Worm (Caenorhabditis elegans): ENCODE results near the gene F46B3.8.
A peak's percentile ranks its signal among the peaks of the same experiment; 100 is the strongest.

F46B3.8 gene

DNA sequence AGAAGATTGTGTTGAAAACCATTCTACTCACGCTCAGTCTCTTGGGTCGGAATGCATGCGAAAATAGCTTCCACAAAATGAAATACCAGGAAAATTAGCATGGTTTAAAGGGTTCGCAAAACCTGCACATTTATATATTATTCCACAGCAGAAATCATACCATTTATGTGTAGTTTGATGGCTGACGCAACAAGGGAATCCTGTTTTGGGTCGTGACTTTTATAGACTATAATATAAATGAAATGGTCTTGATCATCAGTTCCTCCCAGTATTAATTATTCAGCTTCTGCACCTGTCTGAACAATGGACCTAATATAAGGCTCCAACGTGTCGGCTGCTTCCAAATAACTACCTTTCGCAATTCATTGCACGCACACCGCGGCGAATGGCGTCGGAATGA lies at the start of gene F46B3.8:
Gene F46B3.8 (minus strand): TSS at position 101 of the 400 bp plus-strand sequence.
- TF ChIP-seq ama-1 (optimal IDR thresholded peaks at IDR 0.05) (no peak), C34F6.9 (tag; optimal IDR thresholded peaks at IDR 0.05) (no peak), zag-1 (tag; optimal IDR thresholded peaks at IDR 0.05) (no peak), egl-27 (tag; optimal IDR thresholded peaks at IDR 0.05) (no peak), aly-2 (tag; optimal IDR thresholded peaks at IDR 0.05) (no peak), nhr-6 (tag; optimal IDR thresholded peaks at IDR 0.05) (no peak)

DNA sequence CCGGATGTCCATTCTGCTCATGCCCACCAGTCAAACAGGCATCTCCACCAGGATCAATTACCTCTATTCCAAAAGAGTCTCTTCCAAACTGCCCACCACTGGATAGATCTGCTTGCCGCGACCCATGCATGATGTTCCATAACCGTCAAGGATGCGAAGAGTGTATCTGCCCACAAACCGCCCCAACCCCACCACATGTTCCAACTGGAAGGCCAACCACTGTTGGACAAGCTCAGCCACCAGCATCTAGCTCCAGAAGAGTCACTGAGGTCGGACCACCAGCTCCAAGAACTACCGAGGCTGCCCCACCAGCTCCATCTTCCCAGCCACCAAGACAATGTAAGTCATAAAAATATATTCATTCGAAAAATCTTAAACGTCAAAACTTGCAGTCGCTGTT lies 47.7 kb upstream of the F46B3.8 start:
- no peak for TF ChIP-seq mab-5 (tag; optimal IDR thresholded peaks at IDR 0.05)

DNA sequence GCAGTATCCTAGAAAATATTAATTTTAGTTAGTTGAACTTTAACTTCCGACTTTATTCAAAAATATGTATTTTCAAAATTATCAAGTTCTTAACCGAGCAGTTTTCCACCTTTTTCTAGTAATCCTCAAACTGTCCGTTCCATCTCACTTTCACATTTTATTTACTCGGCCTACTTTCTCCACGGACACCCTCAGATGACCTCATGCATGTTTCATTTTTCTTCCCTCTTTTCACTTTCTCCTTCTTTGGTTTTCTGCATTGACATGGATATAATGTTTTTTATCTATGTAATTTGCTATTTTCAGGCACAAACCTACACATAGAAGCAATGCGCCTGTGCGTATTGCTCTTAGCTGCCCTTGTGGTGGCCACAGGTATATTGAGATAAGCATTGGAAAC lies 43.9 kb upstream of the F46B3.8 start, which contains the start of gene mlt-11:
Gene mlt-11 (plus strand): TSS at position 301 of the 400 bp plus-strand sequence.
- TF ChIP-seq blmp-1 (tag; optimal IDR thresholded peaks at IDR 0.05; ENCODE audit: insufficient read depth) (peak; percentile 26), mab-5 (tag; optimal IDR thresholded peaks at IDR 0.05) (no peak)

DNA sequence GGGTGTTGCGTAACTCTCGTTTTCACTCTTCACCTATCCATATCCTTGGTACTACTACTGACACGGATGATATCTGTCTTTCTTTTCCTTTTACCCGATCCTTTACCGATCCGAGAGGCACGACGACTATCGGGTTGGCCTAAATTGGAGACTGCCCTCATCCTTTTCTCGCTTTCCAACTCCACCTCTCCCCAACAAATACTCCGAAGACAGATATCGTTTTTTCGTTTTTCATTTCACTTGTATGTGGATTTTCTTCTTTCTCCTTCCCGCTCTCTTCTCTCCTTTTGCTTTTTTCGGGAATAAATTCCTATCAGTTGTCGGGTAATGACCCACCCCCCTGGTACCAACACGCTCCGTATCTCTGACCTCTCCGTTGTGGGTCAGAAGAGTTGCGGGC lies 42.0 kb upstream of the F46B3.8 start:
- TF ChIP-seq blmp-1 (tag; optimal IDR thresholded peaks at IDR 0.05; ENCODE audit: insufficient read depth) (peak; percentile 11), sma-9 (GFP tag; optimal IDR thresholded peaks at IDR 0.05) (no peak), sma-9 (tag; optimal IDR thresholded peaks at IDR 0.05) (no peak), nhr-21 (tag; optimal IDR thresholded peaks at IDR 0.05) (peak; percentile 31), mbf-1 (tag; optimal IDR thresholded peaks at IDR 0.05) (no peak)

DNA sequence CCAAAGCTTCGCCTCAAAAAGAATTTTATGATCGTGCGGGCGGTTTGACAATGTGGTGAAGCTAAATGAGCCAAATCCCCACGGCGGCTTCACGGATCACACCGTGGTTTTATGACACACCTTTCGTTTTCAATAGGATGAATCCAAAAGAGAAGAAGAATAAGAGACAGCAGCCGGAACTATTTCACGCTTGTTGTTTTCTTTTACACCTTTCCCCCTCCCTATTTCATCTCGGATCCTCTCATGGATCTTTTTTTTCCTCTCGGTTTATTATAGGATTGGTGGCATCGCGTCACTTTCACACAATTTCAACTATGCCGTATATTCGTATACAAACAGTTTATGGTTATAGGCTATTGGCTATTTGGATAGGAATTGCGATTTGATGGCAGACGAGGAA lies 40.8 kb upstream of the F46B3.8 start:
- TF ChIP-seq nhr-77 (tag; optimal IDR thresholded peaks at IDR 0.05) (no peak), nhr-12 (tag; optimal IDR thresholded peaks at IDR 0.05) (no peak), elt-3 (tag; optimal IDR thresholded peaks at IDR 0.05) (no peak)

DNA sequence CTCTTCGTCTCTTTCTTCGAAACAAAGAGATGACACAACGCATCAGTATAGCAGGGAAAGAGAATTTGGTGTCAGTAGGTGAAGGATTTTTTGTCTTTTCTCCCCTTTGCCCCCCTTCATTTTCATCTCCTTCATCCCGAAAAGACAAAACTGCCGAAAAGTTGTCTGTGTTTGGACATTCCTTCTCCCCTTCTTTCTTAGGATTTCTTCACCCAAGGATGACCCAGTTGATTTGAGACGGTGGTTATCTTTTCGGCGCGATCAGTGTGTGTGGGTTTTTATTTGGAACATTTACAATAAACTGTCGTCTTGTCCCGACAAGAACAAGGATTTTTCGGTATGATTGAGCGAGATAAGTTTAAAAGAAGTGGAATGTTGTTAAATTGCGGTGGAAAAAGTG lies 39.5 kb upstream of the F46B3.8 start:
- TF ChIP-seq crh-2 (tag; optimal IDR thresholded peaks at IDR 0.05) (no peak), elt-1 (tag; optimal IDR thresholded peaks at IDR 0.05) (peak; percentile 32), nhr-21 (tag; optimal IDR thresholded peaks at IDR 0.05) (peak; percentile 12)

DNA sequence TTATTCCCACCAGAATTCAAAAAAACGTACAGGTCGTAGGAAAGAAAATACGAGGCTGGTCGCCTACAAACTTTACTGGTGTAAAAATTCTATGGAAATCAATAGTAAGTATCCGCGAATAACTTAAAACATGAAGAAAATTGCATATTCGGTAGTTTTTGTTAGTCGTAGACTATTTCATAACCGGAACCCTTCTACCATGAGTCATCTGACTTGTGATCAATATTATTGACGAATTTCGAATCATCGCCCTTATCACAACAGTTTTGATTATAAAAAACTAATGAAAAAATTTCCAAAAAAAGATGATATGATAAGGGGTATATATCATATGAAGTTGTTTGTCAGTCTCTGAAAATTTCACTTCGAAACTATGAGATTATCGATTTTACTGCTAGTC lies 37.1 kb upstream of the F46B3.8 start, which contains the start of gene W01F3.2:
Gene W01F3.2 (plus strand): TSS at position 301 of the 400 bp plus-strand sequence.
- TF ChIP-seq ZK546.5 (tag; optimal IDR thresholded peaks at IDR 0.05), result no peak
- TF ChIP-seq crh-2 (tag; optimal IDR thresholded peaks at IDR 0.05), result peak; percentile 12
- no peak for TF ChIP-seq mbf-1 (tag; optimal IDR thresholded peaks at IDR 0.05)
- TF ChIP-seq F13H6.1 (tag; optimal IDR thresholded peaks at IDR 0.05), result no peak
- no peak for TF ChIP-seq lin-39 (tag; optimal IDR thresholded peaks at IDR 0.05)
- no peak for TF ChIP-seq ceh-16 (tag; optimal IDR thresholded peaks at IDR 0.05)
- no peak for TF ChIP-seq egl-27 (tag; optimal IDR thresholded peaks at IDR 0.05)
- no peak for TF ChIP-seq sem-4 (tag; optimal IDR thresholded peaks at IDR 0.05)
- TF ChIP-seq nhr-11 (tag; optimal IDR thresholded peaks at IDR 0.05), result no peak
- TF ChIP-seq fos-1 (tag; optimal IDR thresholded peaks at IDR 0.05), result peak; percentile 17
- no peak for TF ChIP-seq gmeb-1 (tag; optimal IDR thresholded peaks at IDR 0.05)
- TF ChIP-seq alr-1 (tag; optimal IDR thresholded peaks at IDR 0.05), result no peak
- TF ChIP-seq nhr-129 (tag; optimal IDR thresholded peaks at IDR 0.05), result no peak
- TF ChIP-seq dmd-4 (tag; optimal IDR thresholded peaks at IDR 0.05), result no peak
- TF ChIP-seq peb-1 (tag; optimal IDR thresholded peaks at IDR 0.05), result no peak
- TF ChIP-seq unc-62 (GFP tag; optimal IDR thresholded peaks at IDR 0.05), result no peak
- no peak for TF ChIP-seq snpc-4 (tag; optimal IDR thresholded peaks at IDR 0.05)

DNA sequence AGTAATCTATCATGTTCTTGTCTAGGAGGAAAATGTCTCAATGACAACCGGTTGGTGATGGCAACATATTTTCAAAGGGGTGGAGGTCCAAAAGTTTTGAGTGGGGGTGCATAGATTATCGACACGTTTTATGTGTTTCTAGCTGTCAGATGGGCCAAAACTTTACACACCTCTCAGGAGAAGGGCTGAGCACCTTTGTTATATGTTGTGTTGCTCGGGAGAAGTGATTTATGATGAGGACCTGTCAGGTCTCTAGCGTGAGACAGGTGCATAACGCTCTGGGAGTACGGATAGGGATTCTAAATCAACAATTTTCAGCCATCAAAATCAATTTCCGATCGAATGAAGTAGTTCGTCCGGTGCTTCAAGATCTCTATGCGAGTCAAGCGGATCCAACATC lies 33.7 kb upstream of the F46B3.8 start:
- TF ChIP-seq mab-5 (tag; optimal IDR thresholded peaks at IDR 0.05) (no peak), elt-1 (tag; optimal IDR thresholded peaks at IDR 0.05) (no peak), unc-55 (GFP tag; optimal IDR thresholded peaks at IDR 0.05) (no peak), lin-13 (GFP tag; optimal IDR thresholded peaks at IDR 0.05) (no peak), nhr-77 (tag; optimal IDR thresholded peaks at IDR 0.05) (no peak), dmd-4 (tag; optimal IDR thresholded peaks at IDR 0.05) (no peak), nhr-129 (tag; optimal IDR thresholded peaks at IDR 0.05) (no peak), R02D3.7 (tag; optimal IDR thresholded peaks at IDR 0.05) (no peak), nhr-21 (tag; optimal IDR thresholded peaks at IDR 0.05) (no peak), egl-27 (tag; optimal IDR thresholded peaks at IDR 0.05) (no peak), mdl-1 (tag; optimal IDR thresholded peaks at IDR 0.05) (no peak), lsy-2 (tag; optimal IDR thresholded peaks at IDR 0.05) (no peak), ztf-11 (tag; optimal IDR thresholded peaks at IDR 0.05) (no peak), nhr-6 (tag; optimal IDR thresholded peaks at IDR 0.05) (no peak), crh-2 (tag; optimal IDR thresholded peaks at IDR 0.05) (no peak), fos-1 (tag; optimal IDR thresholded peaks at IDR 0.05) (no peak), sem-4 (tag; optimal IDR thresholded peaks at IDR 0.05) (no peak), snpc-4 (tag; optimal IDR thresholded peaks at IDR 0.05) (no peak), skn-1 (tag; optimal IDR thresholded peaks at IDR 0.05) (no peak)

Measured in whole organism, L2 larva.